Comparison of ENCODE assay signal across 5 fruit fly cellular contexts in the genomic region with DNA sequence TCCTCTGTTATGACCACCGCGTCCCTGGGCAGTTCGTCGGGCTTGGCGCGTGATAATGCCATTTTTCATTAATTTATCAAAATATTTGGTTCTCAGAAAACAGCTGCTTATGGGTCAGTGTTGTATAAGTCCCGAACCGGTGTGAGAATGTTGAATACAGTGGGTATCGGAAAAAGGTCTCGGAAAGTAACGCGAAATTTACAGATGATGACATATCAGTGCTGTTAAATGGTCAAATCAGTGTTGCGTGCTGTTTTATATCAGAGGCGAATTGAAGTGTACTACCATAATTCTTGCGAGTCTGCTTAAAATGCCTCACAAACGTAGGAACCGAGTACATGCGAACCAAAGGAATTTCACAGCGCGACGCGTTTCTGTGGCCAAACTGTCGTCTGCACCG.
TF ChIP-seq lines count a peak whose summit lies in the region.

CG13392 (minus strand) TSS at position 162 of the 400 bp plus-strand sequence.
Rcd4 (plus strand) TSS at position 216 of the 400 bp plus-strand sequence.

- TF ChIP-seq CTCF in whole organism, embryonic (GFP tag; optimal IDR thresholded peaks at IDR 0.05; lab: Kevin White, UChicago): peak; percentile 11

TF ChIP-seq in whole organism, adult, 20 proteins besides CTCF, POLR2A, EP300 and RAD21 (continues in another document):
- TF ChIP-seq bab1 (GFP tag; optimal IDR thresholded peaks at IDR 0.05; lab: Kevin White, UChicago) (peak; percentile 82), kay (GFP tag; lab: Kevin White, UChicago; ENCODE audit: borderline replicate concordance) (peak; percentile 59), cic (GFP tag; optimal IDR thresholded peaks at IDR 0.05; lab: Kevin White, UChicago) (peak; percentile 63), CG5204 (GFP tag; optimal IDR thresholded peaks at IDR 0.05; lab: Kevin White, UChicago) (peak; percentile 62), CG7045 (GFP tag; optimal IDR thresholded peaks at IDR 0.05; lab: Kevin White, UChicago) (peak; percentile 73), CG33017 (tag; optimal IDR thresholded peaks at IDR 0.05; lab: Kevin White, UChicago) (peak; percentile 72), Crg-1 (GFP tag; optimal IDR thresholded peaks at IDR 0.05; lab: Kevin White, UChicago) (peak; percentile 91), CG12768 (GFP tag; optimal IDR thresholded peaks at IDR 0.05; lab: Kevin White, UChicago) (peak; percentile 77), Hr96 (GFP tag; optimal IDR thresholded peaks at IDR 0.05; lab: Kevin White, UChicago) (peak; percentile 80), Mnt (GFP tag; optimal IDR thresholded peaks at IDR 0.05; lab: Kevin White, UChicago) (peak; percentile 88), cnc (optimal IDR thresholded peaks at IDR 0.05; lab: Kevin White, UChicago) (no peak), CG1620 (GFP tag; optimal IDR thresholded peaks at IDR 0.05; lab: Kevin White, UChicago) (peak; percentile 83), tj (GFP tag; optimal IDR thresholded peaks at IDR 0.05; lab: Kevin White, UChicago) (peak; percentile 53), toe (GFP tag; optimal IDR thresholded peaks at IDR 0.05; lab: Kevin White, UChicago) (peak; percentile 57), ovo (GFP tag; optimal IDR thresholded peaks at IDR 0.05; lab: Kevin White, UChicago) (peak; percentile 73), CG7101 (tag; optimal IDR thresholded peaks at IDR 0.05; lab: Kevin White, UChicago) (peak; percentile 88), Clk (GFP tag; optimal IDR thresholded peaks at IDR 0.05; lab: Kevin White, UChicago) (peak; percentile 27)

TF ChIP-seq in whole organism, embryonic, 481 proteins besides CTCF, POLR2A, EP300 and RAD21 (continues in another document):
- TF ChIP-seq ap (GFP tag; IDR thresholded peaks at IDR 0.05; lab: Robert Waterston, UW) (no peak), p53 (GFP tag; optimal IDR thresholded peaks at IDR 0.05; lab: Kevin White, UChicago) (peak; percentile 26), sens-2 (GFP tag; IDR thresholded peaks at IDR 0.05; lab: Robert Waterston, UW) (no peak), CG1647 (GFP tag; optimal IDR thresholded peaks at IDR 0.05; lab: Kevin White, UChicago) (peak; percentile 76), CG7786 (GFP tag; optimal IDR thresholded peaks at IDR 0.05; lab: Kevin White, UChicago) (peak; percentile 88), yki (optimal IDR thresholded peaks at IDR 0.05; lab: Kevin White, UChicago) (no peak), Adf1 (GFP tag; IDR thresholded peaks at IDR 0.05; lab: Robert Waterston, UW) (no peak; the same call in 1 of the 2 replicates), da (GFP tag; optimal IDR thresholded peaks at IDR 0.05; lab: Kevin White, UChicago) (peak; percentile 23), CG9797 (GFP tag; optimal IDR thresholded peaks at IDR 0.05; lab: Kevin White, UChicago) (peak; percentile 33), CG17612 (GFP tag; IDR thresholded peaks at IDR 0.05; lab: Robert Waterston, UW) (no peak), Sin3A (optimal IDR thresholded peaks at IDR 0.05; lab: Kevin White, UChicago) (peak; percentile 32), CG12299 (tag; optimal IDR thresholded peaks at IDR 0.05; lab: Kevin White, UChicago) (peak; percentile 41), CG4707 (GFP tag; optimal IDR thresholded peaks at IDR 0.05; lab: Kevin White, UChicago) (peak; percentile 83), CG9215 (GFP tag; IDR thresholded peaks at IDR 0.05; lab: Robert Waterston, UW) (peak; percentile 44; the same call in 1 of the 2 replicates), CG4854 (GFP tag; optimal IDR thresholded peaks at IDR 0.05; lab: Kevin White, UChicago) (peak; percentile 45), CG3847 (GFP tag; IDR thresholded peaks at IDR 0.05; lab: Robert Waterston, UW) (peak; percentile 79), CG2712 (tag; optimal IDR thresholded peaks at IDR 0.05; lab: Kevin White, UChicago) (peak; percentile 46)

TF ChIP-seq in whole organism, prepupa, 60 proteins besides CTCF, POLR2A, EP300 and RAD21 (continues in another document):
- TF ChIP-seq Ets21C (GFP tag; optimal IDR thresholded peaks at IDR 0.05; lab: Kevin White, UChicago) (peak; percentile 42), Eip75B (GFP tag; optimal IDR thresholded peaks at IDR 0.05; lab: Kevin White, UChicago) (peak; percentile 50), cyc (GFP tag; optimal IDR thresholded peaks at IDR 0.05; lab: Kevin White, UChicago) (peak; percentile 77), Ets96B (tag; optimal IDR thresholded peaks at IDR 0.05; lab: Kevin White, UChicago) (peak; percentile 12), CG7368 (GFP tag; optimal IDR thresholded peaks at IDR 0.05; lab: Kevin White, UChicago) (peak; percentile 59), acj6 (GFP tag; optimal IDR thresholded peaks at IDR 0.05; lab: Kevin White, UChicago) (peak; percentile 60), Met (GFP tag; optimal IDR thresholded peaks at IDR 0.05; lab: Kevin White, UChicago) (peak; percentile 57), net (GFP tag; optimal IDR thresholded peaks at IDR 0.05; lab: Kevin White, UChicago) (peak; percentile 52), fd85E (GFP tag; optimal IDR thresholded peaks at IDR 0.05; lab: Kevin White, UChicago) (peak; percentile 21), Eip78C (GFP tag; lab: Kevin White, UChicago) (peak; percentile 78), dsx (GFP tag; optimal IDR thresholded peaks at IDR 0.05; lab: Kevin White, UChicago; ENCODE audit: poor library complexity, severe bottlenecking) (peak; percentile 30), CG6792 (GFP tag; optimal IDR thresholded peaks at IDR 0.05; lab: Kevin White, UChicago) (peak; percentile 58), CG8632 (GFP tag; optimal IDR thresholded peaks at IDR 0.05; lab: Kevin White, UChicago) (peak; percentile 26), CG6276 (GFP tag; optimal IDR thresholded peaks at IDR 0.05; lab: Kevin White, UChicago) (no peak), salr (GFP tag; optimal IDR thresholded peaks at IDR 0.05; lab: Kevin White, UChicago) (peak; percentile 15 to 36), CG15336 (GFP tag; IDR thresholded peaks at IDR 0.05; lab: Robert Waterston, UW) (no peak), CG8119 (GFP tag; IDR thresholded peaks at IDR 0.05; lab: Robert Waterston, UW) (no peak), Sox102F (GFP tag; optimal IDR thresholded peaks at IDR 0.05; lab: Kevin White, UChicago) (peak; percentile 65)

TF ChIP-seq in whole organism, pupa, 21 proteins besides CTCF, POLR2A, EP300 and RAD21 (continues in another document):
- TF ChIP-seq CG34367 (tag; optimal IDR thresholded peaks at IDR 0.05; lab: Kevin White, UChicago) (peak; percentile 7), CG10348 (GFP tag; IDR thresholded peaks at IDR 0.05; lab: Robert Waterston, UW) (no peak), D1 (tag; optimal IDR thresholded peaks at IDR 0.05; lab: Kevin White, UChicago) (no peak), Pif1A (GFP tag; optimal IDR thresholded peaks at IDR 0.05; lab: Kevin White, UChicago) (peak; percentile 48), CG32121 (GFP tag; IDR thresholded peaks at IDR 0.05; lab: Robert Waterston, UW) (no peak), CG8301 (tag; optimal IDR thresholded peaks at IDR 0.05; lab: Kevin White, UChicago) (peak; percentile 17), CG15710 (tag; optimal IDR thresholded peaks at IDR 0.05; lab: Kevin White, UChicago) (peak; percentile 37), Snoo (tag; optimal IDR thresholded peaks at IDR 0.05; lab: Kevin White, UChicago) (peak; percentile 67), CG4496 (GFP tag; IDR thresholded peaks at IDR 0.05; lab: Robert Waterston, UW) (peak; percentile 80), Pif1B (GFP tag; optimal IDR thresholded peaks at IDR 0.05; lab: Kevin White, UChicago) (peak; percentile 34), gl (tag; optimal IDR thresholded peaks at IDR 0.05; lab: Kevin White, UChicago) (peak; percentile 44), CG14655 (GFP tag; optimal IDR thresholded peaks at IDR 0.05; lab: Kevin White, UChicago) (peak; percentile 25), rn (GFP tag; IDR thresholded peaks at IDR 0.05; lab: Robert Waterston, UW) (peak; percentile 15; the same call in 1 of the 2 replicates), Ets98B (GFP tag; IDR thresholded peaks at IDR 0.05; lab: Robert Waterston, UW) (peak; percentile 66), CG9948 (tag; optimal IDR thresholded peaks at IDR 0.05; lab: Kevin White, UChicago) (no peak), EcR (GFP tag; optimal IDR thresholded peaks at IDR 0.05; lab: Kevin White, UChicago) (peak; percentile 0), CG12605 (GFP tag; IDR thresholded peaks at IDR 0.05; lab: Robert Waterston, UW) (no peak), CG8159 (tag; optimal IDR thresholded peaks at IDR 0.05; lab: Kevin White, UChicago) (peak; percentile 47), fd96Ca (GFP tag; IDR thresholded peaks at IDR 0.05; lab: Robert Waterston, UW) (no peak; the same call in 2 of the 3 replicates), CG13204 (GFP tag; optimal IDR thresholded peaks at IDR 0.05; lab: Kevin White, UChicago) (no peak)

TF ChIP-seq in whole organism, wandering third instar larva, 38 proteins besides CTCF, POLR2A, EP300 and RAD21 (continues in another document):
- TF ChIP-seq CrebA (GFP tag; optimal IDR thresholded peaks at IDR 0.05; lab: Kevin White, UChicago; ENCODE audit: borderline replicate concordance) (no peak), Mio (GFP tag; optimal IDR thresholded peaks at IDR 0.05; lab: Kevin White, UChicago) (peak; percentile 23), sv (GFP tag; optimal IDR thresholded peaks at IDR 0.05; lab: Kevin White, UChicago) (peak; percentile 71), dl (GFP tag; optimal IDR thresholded peaks at IDR 0.05; lab: Kevin White, UChicago; ENCODE audit: insufficient read depth in 1 of 2, partially characterized antibody in 2 of 2) (no peak), psq (GFP tag; optimal IDR thresholded peaks at IDR 0.05; lab: Kevin White, UChicago) (peak; percentile 70), sage (GFP tag; optimal IDR thresholded peaks at IDR 0.05; lab: Kevin White, UChicago) (peak; percentile 46), Hr83 (GFP tag; optimal IDR thresholded peaks at IDR 0.05; lab: Kevin White, UChicago; ENCODE audit: poor library complexity, severe bottlenecking) (peak; percentile 94), Myc (optimal IDR thresholded peaks at IDR 0.05; lab: Kevin White, UChicago) (peak; percentile 46), Rel (GFP tag; optimal IDR thresholded peaks at IDR 0.05; lab: Kevin White, UChicago) (no peak), Rel (tag; optimal IDR thresholded peaks at IDR 0.05; lab: Kevin White, UChicago) (peak; percentile 76), dsf (GFP tag; optimal IDR thresholded peaks at IDR 0.05; lab: Kevin White, UChicago; ENCODE audit: borderline replicate concordance) (peak; percentile 30), usp (GFP tag; optimal IDR thresholded peaks at IDR 0.05; lab: Kevin White, UChicago) (no peak), Dfd (GFP tag; optimal IDR thresholded peaks at IDR 0.05; lab: Kevin White, UChicago) (no peak), Hr78 (GFP tag; optimal IDR thresholded peaks at IDR 0.05; lab: Kevin White, UChicago) (no peak), woc (GFP tag; optimal IDR thresholded peaks at IDR 0.05; lab: Kevin White, UChicago) (peak; percentile 45), Sp1 (GFP tag; optimal IDR thresholded peaks at IDR 0.05; lab: Kevin White, UChicago) (peak; percentile 64), ey (GFP tag; optimal IDR thresholded peaks at IDR 0.05; lab: Kevin White, UChicago) (peak; percentile 73), rgr (GFP tag; optimal IDR thresholded peaks at IDR 0.05; lab: Kevin White, UChicago) (peak; percentile 90), foxo (GFP tag; optimal IDR thresholded peaks at IDR 0.05; lab: Kevin White, UChicago) (peak; percentile 24 to 88), GATAd (GFP tag; optimal IDR thresholded peaks at IDR 0.05; lab: Kevin White, UChicago) (no peak)
